Fruit fly (Drosophila melanogaster) whole organism, embryonic: ENCODE measurements around the gene KdelR.

Experiments
- B-H2 ChIP-seq: fragments of 200-800 bp; sonication (Bioruptor generic); optimal IDR thresholded peaks from 2 replicates; lab custom pipeline; 2018; ENCODE audit warnings: missing biosample characterization, mild to moderate bottlenecking, missing genetic modification characterization
- Bgb ChIP-seq: fragments of 200-800 bp; sonication (Bioruptor generic); IDR thresholded peaks from 2 replicates; pipeline ENCODE4 v1.3.6; 2022; ENCODE audit warnings: missing biosample characterization, missing genetic modification characterization; ENCODE audit not compliant: partially characterized antibody
- CG1024 ChIP-seq: fragments of 200-800 bp; sonication (Bioruptor generic); IDR thresholded peaks from 2 replicates; pipeline ENCODE4 v1.3.6; 2022; ENCODE audit warnings: missing biosample characterization, missing genetic modification characterization
- CG10543 ChIP-seq: fragments of 200-800 bp; sonication (Bioruptor generic); optimal IDR thresholded peaks from 3 replicates; lab custom pipeline; 2017; ENCODE audit warnings: missing biosample characterization, mild to moderate bottlenecking, missing genetic modification characterization, moderate library complexity
- CG12659 ChIP-seq: fragments of 200-800 bp; sonication (Bioruptor generic); optimal IDR thresholded peaks from 3 replicates; lab custom pipeline; 2017; ENCODE audit warnings: mild to moderate bottlenecking, missing biosample characterization, missing genetic modification reagents, missing genetic modification characterization
- CG1602 ChIP-seq: fragments of 200-800 bp; sonication (Bioruptor generic); optimal IDR thresholded peaks from 3 replicates; lab custom pipeline; 2016; ENCODE audit warnings: missing biosample characterization, missing genetic modification characterization
- CG17359 ChIP-seq: fragments of 200-800 bp; sonication (Bioruptor generic); optimal IDR thresholded peaks from 3 replicates; lab custom pipeline; 2018; ENCODE audit warnings: missing biosample characterization, mild to moderate bottlenecking, missing genetic modification characterization, moderate library complexity
- CG17612 ChIP-seq: fragments of 200-800 bp; sonication (Bioruptor generic); IDR thresholded peaks from 2 replicates; pipeline ENCODE4 v1.3.6; 2022; ENCODE audit warnings: missing biosample characterization, missing genetic modification characterization
- CG18011 ChIP-seq: fragments of 200-800 bp; sonication (Bioruptor generic); optimal IDR thresholded peaks from 2 replicates; lab custom pipeline; 2017; ENCODE audit warnings: missing biosample characterization, missing genetic modification characterization, mild to moderate bottlenecking, moderate library complexity, missing genotype
- CG18262 ChIP-seq: fragments of 200-800 bp; optimal IDR thresholded peaks from 3 replicates; lab custom pipeline; 2019; ENCODE audit warnings: missing biosample characterization, mild to moderate bottlenecking, missing genetic modification characterization, moderate library complexity
- CG18764 ChIP-seq: fragments of 200-800 bp; sonication (Bioruptor generic); optimal IDR thresholded peaks from 3 replicates; lab custom pipeline; 2016; ENCODE audit warnings: missing biosample characterization, missing genetic modification characterization
- CG3163 ChIP-seq: fragments of 200-800 bp; sonication (Bioruptor generic); optimal IDR thresholded peaks from 3 replicates; lab custom pipeline; 2016; ENCODE audit warnings: missing biosample characterization, missing genetic modification characterization
- CG33557 ChIP-seq: fragments of 200-800 bp; sonication (Bioruptor generic); optimal IDR thresholded peaks from 2 replicates; lab custom pipeline; 2019; ENCODE audit warnings: missing biosample characterization, mild to moderate bottlenecking, missing genetic modification characterization, moderate library complexity
- CG3726 ChIP-seq: fragments of 200-800 bp; sonication (Bioruptor generic); IDR thresholded peaks from 3 replicates; pipeline ENCODE4, ENCODE4 v1.3.6; 2022; ENCODE audit warnings: missing biosample characterization, missing genetic modification characterization
- CG4360 ChIP-seq: fragments of 200-800 bp; sonication (Bioruptor generic); IDR thresholded peaks from 2 replicates; pipeline ENCODE4 v1.3.6; 2022; ENCODE audit warnings: missing biosample characterization, missing genetic modification characterization
- CG4854 ChIP-seq: fragments of 200-800 bp; sonication (Bioruptor generic); optimal IDR thresholded peaks from 2 replicates; lab custom pipeline; 2016; ENCODE audit warnings: missing biosample characterization, missing genetic modification characterization, inconsistent platforms
- CG6765 ChIP-seq: fragments of 200-800 bp; sonication (Bioruptor generic); optimal IDR thresholded peaks from 3 replicates; lab custom pipeline; 2017; ENCODE audit warnings: missing biosample characterization, mild to moderate bottlenecking, missing genetic modification characterization
- CG6854 ChIP-seq: fragments of 200-800 bp; sonication (Bioruptor generic); optimal IDR thresholded peaks from 3 replicates; lab custom pipeline; 2017; ENCODE audit warnings: missing biosample characterization, mild to moderate bottlenecking, missing genetic modification characterization
- CG7372 ChIP-seq: fragments of 200-800 bp; sonication (Bioruptor generic); IDR thresholded peaks from 2 replicates; pipeline ENCODE4 v1.3.6; 2022; ENCODE audit warnings: missing biosample characterization, missing genetic modification characterization
- CoRest ChIP-seq: fragments of 200-800 bp; sonication (Bioruptor generic); optimal IDR thresholded peaks from 3 replicates; lab custom pipeline; 2018; ENCODE audit warnings: missing biosample characterization, mild to moderate bottlenecking, missing genetic modification characterization, moderate library complexity
- D19B ChIP-seq: fragments of 200-800 bp; sonication (Bioruptor generic); optimal IDR thresholded peaks from 2 replicates; lab custom pipeline; 2017; ENCODE audit warnings: missing biosample characterization, mild to moderate bottlenecking, missing genetic modification characterization
- Dll ChIP-seq: fragments of 200-800 bp; sonication (Bioruptor generic); IDR thresholded peaks from 4 replicates; pipeline ENCODE4 v1.3.6; 2022; ENCODE audit warnings: missing biosample characterization, missing genetic modification characterization; ENCODE audit not compliant: partially characterized antibody
- Doc3 ChIP-seq: fragments of 200-800 bp; sonication (Bioruptor generic); IDR thresholded peaks from 3 replicates; pipeline ENCODE4 v1.3.6; 2022; ENCODE audit warnings: missing biosample characterization, missing genetic modification characterization; ENCODE audit not compliant: partially characterized antibody
- Ets65A ChIP-seq: fragments of 200-800 bp; sonication (Bioruptor generic); peaks from one replicate; lab custom pipeline; 2016; ENCODE audit warnings: missing biosample characterization, missing genetic modification characterization
- HmgD ChIP-seq: fragments of 200-800 bp; sonication (Bioruptor generic); optimal IDR thresholded peaks from 3 replicates; lab custom pipeline; 2016; ENCODE audit warnings: missing biosample characterization, missing genetic modification characterization
- Pdp1 ChIP-seq, 2 experiments: fragments of 200-800 bp; sonication (Bioruptor generic); optimal IDR thresholded peaks; 3 replicates each; lab custom pipeline; 2016; ENCODE audit warnings: missing biosample characterization in 2 of 2, missing genetic modification characterization in 2 of 2, mild to moderate bottlenecking in 1 of 2, moderate library complexity in 1 of 2
- Rx ChIP-seq: fragments of 200-800 bp; sonication (Bioruptor generic); IDR thresholded peaks from 2 replicates; pipeline ENCODE4 v1.3.6; 2022; ENCODE audit warnings: missing biosample characterization, missing genetic modification characterization
- Six4 ChIP-seq: fragments of 200-800 bp; sonication (Bioruptor generic); optimal IDR thresholded peaks from 2 replicates; lab custom pipeline; 2016; ENCODE audit warnings: missing biosample characterization, missing genetic modification characterization
- Sry-δ ChIP-seq: fragments of 200-800 bp; sonication (Bioruptor generic); optimal IDR thresholded peaks from 2 replicates; lab custom pipeline; 2016; ENCODE audit warnings: missing biosample characterization, missing genetic modification characterization
- Taf1 ChIP-seq: fragments of 200-800 bp; sonication (Bioruptor generic); IDR thresholded peaks from 2 replicates; pipeline ENCODE4 v1.3.6; 2022; ENCODE audit warnings: missing biosample characterization, missing genetic modification characterization
- al ChIP-seq: fragments of 200-800 bp; sonication (Bioruptor generic); IDR thresholded peaks from 2 replicates; pipeline ENCODE4 v1.3.6; 2022; ENCODE audit warnings: missing biosample characterization, missing genetic modification characterization
- amos ChIP-seq: fragments of 200-800 bp; sonication (Bioruptor generic); IDR thresholded peaks from 2 replicates; pipeline ENCODE4 v1.3.6; 2022; ENCODE audit warnings: missing biosample characterization, missing genetic modification characterization; ENCODE audit not compliant: partially characterized antibody
- bbx ChIP-seq: fragments of 200-800 bp; sonication (Bioruptor generic); IDR thresholded peaks from 2 replicates; pipeline ENCODE4 v1.3.6; 2022; ENCODE audit warnings: missing biosample characterization, missing genetic modification characterization; ENCODE audit not compliant: partially characterized antibody
- btn ChIP-seq: fragments of 200-800 bp; sonication (Bioruptor generic); optimal IDR thresholded peaks from 2 replicates; lab custom pipeline; 2016; ENCODE audit warnings: missing biosample characterization, missing genetic modification characterization
- cato ChIP-seq: fragments of 200-800 bp; sonication (Bioruptor generic); optimal IDR thresholded peaks from 2 replicates; lab custom pipeline; 2016; ENCODE audit warnings: missing biosample characterization, missing genetic modification characterization, borderline replicate concordance
- chif ChIP-seq, 2 experiments: fragments of 200-800 bp; sonication (Bioruptor generic); optimal IDR thresholded peaks; 3 replicates each; lab custom pipeline; 2016; ENCODE audit warnings: missing biosample characterization in 2 of 2, missing genetic modification characterization in 2 of 2
- da ChIP-seq: fragments of 200-800 bp; sonication (Bioruptor generic); optimal IDR thresholded peaks from 2 replicates; lab custom pipeline; 2016; ENCODE audit warnings: missing biosample characterization, missing genetic modification characterization
- gce ChIP-seq: fragments of 200-800 bp; sonication (Bioruptor generic); IDR thresholded peaks from 3 replicates; pipeline ENCODE4 v1.3.6; 2022; ENCODE audit warnings: missing biosample characterization, missing genetic modification characterization
- gfzf ChIP-seq: fragments of 200-800 bp; sonication (Bioruptor generic); optimal IDR thresholded peaks from 2 replicates; lab custom pipeline; 2016; ENCODE audit warnings: missing biosample characterization, mild to moderate bottlenecking, missing genetic modification characterization, moderate library complexity
- grau ChIP-seq: fragments of 200-800 bp; optimal IDR thresholded peaks from 3 replicates; lab custom pipeline; 2019; ENCODE audit warnings: missing biosample characterization, mild to moderate bottlenecking, missing genetic modification characterization, moderate library complexity
- gt ChIP-seq: fragments of 200-800 bp; sonication (Bioruptor generic); IDR thresholded peaks from 2 replicates; pipeline ENCODE4 v1.3.6; 2022; ENCODE audit warnings: missing biosample characterization, missing genetic modification characterization
- ken ChIP-seq: fragments of 200-800 bp; sonication (Bioruptor generic); IDR thresholded peaks from 3 replicates; pipeline ENCODE4 v1.3.6; 2022; ENCODE audit warnings: missing biosample characterization, missing genetic modification characterization
- luna ChIP-seq: fragments of 200-800 bp; sonication (Bioruptor generic); optimal IDR thresholded peaks from 2 replicates; lab custom pipeline; 2016; ENCODE audit warnings: missing biosample characterization, missing genetic modification characterization
- org-1 ChIP-seq: fragments of 200-800 bp; sonication (Bioruptor generic); optimal IDR thresholded peaks from 2 replicates; lab custom pipeline; 2017; ENCODE audit warnings: missing biosample characterization, missing genetic modification characterization
- p53 ChIP-seq: fragments of 200-800 bp; sonication (Bioruptor generic); optimal IDR thresholded peaks from 2 replicates; lab custom pipeline; 2016; ENCODE audit warnings: missing biosample characterization, missing genetic modification characterization
- pita ChIP-seq: fragments of 200-800 bp; sonication (Bioruptor generic); optimal IDR thresholded peaks from 2 replicates; lab custom pipeline; 2017; ENCODE audit warnings: missing biosample characterization, mild to moderate bottlenecking, missing genetic modification characterization
- pnt ChIP-seq: fragments of 200-800 bp; sonication (Bioruptor generic); optimal IDR thresholded peaks from 3 replicates; lab custom pipeline; 2016; ENCODE audit warnings: missing biosample characterization, missing genetic modification characterization
- sc ChIP-seq, 3 experiments: fragments of >200 bp in 2 of 3; fragments of 200-800 bp in 1 of 3; sonication (Bioruptor generic) in 1 of 3; optimal IDR thresholded peaks; 2 replicates in 2 of 3; 3 replicates in 1 of 3; lab custom pipeline; 2017; ENCODE audit warnings: mild to moderate bottlenecking in 1 of 3, missing biosample characterization in 1 of 3, missing genetic modification characterization in 1 of 3, missing genetic modification reagents in 1 of 3
- stc ChIP-seq: fragments of 200-800 bp; sonication (Bioruptor generic); IDR thresholded peaks from 2 replicates; pipeline ENCODE4 v1.3.6; 2022; ENCODE audit warnings: missing biosample characterization, missing genetic modification characterization
- toy ChIP-seq: fragments of 200-800 bp; sonication (Bioruptor generic); IDR thresholded peaks from 2 replicates; pipeline ENCODE4 v1.3.6; 2022; ENCODE audit warnings: missing biosample characterization, missing genetic modification characterization

The KdelR gene

DNA sequence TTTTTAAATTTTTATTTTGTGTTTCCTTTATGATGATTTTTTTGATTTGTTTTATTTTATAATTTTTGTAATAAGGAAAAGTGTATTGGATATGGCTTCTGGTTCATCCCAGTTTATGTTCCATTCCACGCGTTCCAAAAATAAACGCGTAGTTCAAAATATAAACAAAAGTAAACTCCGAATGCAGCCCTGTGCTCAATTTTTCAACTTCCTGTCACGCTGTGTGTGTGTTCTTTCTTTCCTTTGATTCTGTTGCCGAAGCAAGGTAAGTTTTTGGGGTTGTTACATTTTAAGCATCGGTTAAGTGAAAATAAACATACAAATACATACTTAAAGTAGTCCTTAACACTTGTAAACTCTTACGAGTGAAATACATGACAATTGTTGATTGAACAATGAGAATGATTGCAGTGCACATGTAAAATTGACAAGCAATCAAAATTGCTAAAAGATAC, 18.5 kb upstream of the KdelR start, which contains the start of the genes Ip259 and RpS27A (continued):
- no peak for TF ChIP-seq Doc3 (GFP tag; lab: Robert Waterston, UW)
- no peak for TF ChIP-seq pnt (GFP tag; lab: Kevin White, UChicago)
- peak; percentile 34; the same call in 1 of the 2 replicates for TF ChIP-seq bbx (GFP tag; lab: Robert Waterston, UW)
- peak; percentile 53 to 75 for TF ChIP-seq chif (GFP tag; optimal IDR thresholded peaks at IDR 0.05; lab: Kevin White, UChicago)
- TF ChIP-seq HmgD (GFP tag; lab: Kevin White, UChicago) = peak; percentile 35
- peak; percentile 75 for TF ChIP-seq stc (GFP tag; lab: Robert Waterston, UW)
- TF ChIP-seq CG17612 (GFP tag; lab: Robert Waterston, UW) = no peak
- peak; percentile 32 for TF ChIP-seq btn
- peak; percentile 98 for TF ChIP-seq Ets65A (GFP tag; lab: Kevin White, UChicago)
- peak; percentile 75 for TF ChIP-seq CG17359 (tag; lab: Kevin White, UChicago)
- peak; percentile 56 for TF ChIP-seq luna (GFP tag; lab: Kevin White, UChicago)
- TF ChIP-seq CG12659 (GFP tag; lab: Kevin White, UChicago) = peak; percentile 90
- no peak for TF ChIP-seq pita (GFP tag; lab: Kevin White, UChicago)
- TF ChIP-seq Taf1 (GFP tag; lab: Robert Waterston, UW) = no peak
- no peak for TF ChIP-seq Dll (GFP tag; lab: Robert Waterston, UW)
- peak; percentile 56 for TF ChIP-seq al
- TF ChIP-seq ken (GFP tag; lab: Robert Waterston, UW) = peak; percentile 77
- peak; percentile 62 for TF ChIP-seq p53 (GFP tag; lab: Kevin White, UChicago)
- TF ChIP-seq amos (GFP tag; lab: Robert Waterston, UW) = peak; percentile 38; the same call in 1 of the 2 replicates
- TF ChIP-seq Pdp1 (GFP tag; optimal IDR thresholded peaks at IDR 0.05; lab: Kevin White, UChicago) = peak; percentile 32 to 46
- TF ChIP-seq gce (GFP tag; lab: Robert Waterston, UW) = peak; percentile 83; the same call in 2 of the 3 replicates
- no peak for TF ChIP-seq sc (optimal IDR thresholded peaks at IDR 0.05; lab: Kevin White, UChicago)
- peak; percentile 59 for TF ChIP-seq sc (GFP tag; optimal IDR thresholded peaks at IDR 0.05; lab: Kevin White, UChicago)
- TF ChIP-seq CG4360 (GFP tag; lab: Robert Waterston, UW) = 0 out of 2 replicates have a peak, but pooled peaks have one; percentile 40
- TF ChIP-seq B-H2 (GFP tag; lab: Kevin White, UChicago) = peak; percentile 86
- TF ChIP-seq Bgb (GFP tag; lab: Robert Waterston, UW) = peak; percentile 16; the same call in 1 of the 2 replicates
- TF ChIP-seq cato (GFP tag; lab: Kevin White, UChicago) = peak; percentile 36
- TF ChIP-seq CG6765 (GFP tag; lab: Kevin White, UChicago) = peak; percentile 86
- TF ChIP-seq grau = peak; percentile 69
- no peak for TF ChIP-seq toy
- TF ChIP-seq CG3163 (GFP tag; lab: Kevin White, UChicago) = peak; percentile 43
- peak; percentile 69 for TF ChIP-seq CG33557 (GFP tag; lab: Kevin White, UChicago)
- peak; percentile 95 for TF ChIP-seq da (GFP tag; lab: Kevin White, UChicago)
- TF ChIP-seq CG6854 (GFP tag; lab: Kevin White, UChicago) = peak; percentile 71
- TF ChIP-seq CG1602 (GFP tag; lab: Kevin White, UChicago) = peak; percentile 24
- peak; percentile 40 for TF ChIP-seq org-1 (GFP tag; lab: Kevin White, UChicago)
- TF ChIP-seq D19B (GFP tag; lab: Kevin White, UChicago) = peak; percentile 56
- peak; percentile 7 for TF ChIP-seq Six4 (GFP tag; lab: Kevin White, UChicago)
- peak; percentile 98 for TF ChIP-seq CG1024 (GFP tag; lab: Robert Waterston, UW)
- peak; percentile 68 for TF ChIP-seq CG18764
- peak; percentile 67 for TF ChIP-seq CG10543 (GFP tag; lab: Kevin White, UChicago)
- TF ChIP-seq CG7372 (GFP tag; lab: Robert Waterston, UW) = peak; percentile 63; the same call in 1 of the 2 replicates
- no peak; the same call in 1 of the 2 replicates for TF ChIP-seq Rx
- TF ChIP-seq gfzf (GFP tag; lab: Kevin White, UChicago) = peak; percentile 2
- TF ChIP-seq gt (GFP tag; lab: Robert Waterston, UW) = no peak
- no peak for TF ChIP-seq CG3726 (GFP tag; lab: Robert Waterston, UW)
- TF ChIP-seq CG18262 (tag; lab: Kevin White, UChicago) = peak; percentile 54
- TF ChIP-seq CG4854 = peak; percentile 57
- peak; percentile 55 for TF ChIP-seq CG18011 (GFP tag; lab: Kevin White, UChicago)
- TF ChIP-seq CoRest = peak; percentile 65
- peak; percentile 50 for TF ChIP-seq Sry-δ (GFP tag; lab: Kevin White, UChicago)
